Fruit fly (Drosophila melanogaster): ENCODE data around the gene lobo.

lobo gene

dm6 chr3R:25207405-25208003, 13.9 kb upstream of the lobo start (continued):
- TF ChIP-seq Smox (GFP tag; optimal IDR thresholded peaks at IDR 0.05) (peak; percentile 76), Blimp-1 (GFP tag; optimal IDR thresholded peaks at IDR 0.05) (no peak), Sox15 (GFP tag; optimal IDR thresholded peaks at IDR 0.05) (peak; percentile 61), ss (GFP tag; optimal IDR thresholded peaks at IDR 0.05) (peak; percentile 80 to 82), dsx (GFP tag; optimal IDR thresholded peaks at IDR 0.05; ENCODE audit: poor library complexity, severe bottlenecking) (peak; percentile 85), CG4318 (GFP tag; optimal IDR thresholded peaks at IDR 0.05) (peak; percentile 75), CG6163 (GFP tag; IDR thresholded peaks at IDR 0.05) (peak; percentile 87), topi (GFP tag; optimal IDR thresholded peaks at IDR 0.05) (peak; percentile 69)

DNA sequence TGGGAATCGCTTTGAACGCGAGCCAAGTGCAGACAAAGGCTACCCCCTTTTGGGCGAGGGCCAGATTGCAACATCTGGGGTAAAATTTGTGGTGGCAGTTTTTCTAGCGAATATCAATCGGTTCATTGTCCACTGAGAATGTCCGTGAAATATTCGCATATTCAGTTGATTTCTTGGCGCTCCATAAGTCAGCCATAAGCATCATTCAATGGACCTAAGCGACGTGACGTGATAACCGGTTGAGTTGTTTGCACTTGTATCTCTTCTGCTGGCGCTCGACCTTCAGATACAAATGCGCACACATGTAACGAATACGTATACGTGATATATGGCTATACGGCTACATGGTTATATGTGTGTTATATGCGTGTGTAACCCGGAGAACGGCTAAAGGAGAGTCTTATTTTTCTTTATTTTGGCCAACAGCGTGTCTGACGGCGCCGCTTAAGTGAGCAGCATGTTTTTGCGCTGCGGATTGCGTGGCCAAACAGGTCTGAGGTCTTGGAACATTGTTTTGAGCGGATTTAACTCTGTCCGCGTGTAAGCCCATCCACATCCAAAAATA, 11.9 kb upstream of the lobo start:
- TF ChIP-seq ss (GFP tag; optimal IDR thresholded peaks at IDR 0.05) (peak; percentile 33 to 94), CG16779 (tag; optimal IDR thresholded peaks at IDR 0.05) (no peak), eg (GFP tag; IDR thresholded peaks at IDR 0.05) (no peak), esn (GFP tag; optimal IDR thresholded peaks at IDR 0.05) (no peak), Eip75B (GFP tag; optimal IDR thresholded peaks at IDR 0.05) (peak; percentile 9), Smox (GFP tag; optimal IDR thresholded peaks at IDR 0.05) (no peak), vri (GFP tag; optimal IDR thresholded peaks at IDR 0.05) (peak; percentile 57), CG1621 (tag; optimal IDR thresholded peaks at IDR 0.05) (peak; percentile 91), Hr39 (GFP tag; optimal IDR thresholded peaks at IDR 0.05) (no peak), CG6854 (GFP tag; optimal IDR thresholded peaks at IDR 0.05) (peak; percentile 89), dsx (GFP tag; optimal IDR thresholded peaks at IDR 0.05; ENCODE audit: poor library complexity, severe bottlenecking) (peak; percentile 60), CG8119 (GFP tag; IDR thresholded peaks at IDR 0.05) (0 out of 3 replicates have a peak, but pooled peaks have one; percentile 28), Sox14 (GFP tag; optimal IDR thresholded peaks at IDR 0.05) (no peak), achi (GFP tag; optimal IDR thresholded peaks at IDR 0.05) (no peak), Eip78C (GFP tag) (peak; percentile 10), svp (GFP tag) (no peak), CG7368 (GFP tag; optimal IDR thresholded peaks at IDR 0.05) (no peak), Sox102F (GFP tag; optimal IDR thresholded peaks at IDR 0.05) (peak; percentile 9), CG9139 (GFP tag; optimal IDR thresholded peaks at IDR 0.05) (peak; percentile 42), Met (GFP tag; optimal IDR thresholded peaks at IDR 0.05) (no peak), CG6276 (GFP tag; optimal IDR thresholded peaks at IDR 0.05) (no peak), CG6792 (GFP tag; optimal IDR thresholded peaks at IDR 0.05) (no peak)

DNA sequence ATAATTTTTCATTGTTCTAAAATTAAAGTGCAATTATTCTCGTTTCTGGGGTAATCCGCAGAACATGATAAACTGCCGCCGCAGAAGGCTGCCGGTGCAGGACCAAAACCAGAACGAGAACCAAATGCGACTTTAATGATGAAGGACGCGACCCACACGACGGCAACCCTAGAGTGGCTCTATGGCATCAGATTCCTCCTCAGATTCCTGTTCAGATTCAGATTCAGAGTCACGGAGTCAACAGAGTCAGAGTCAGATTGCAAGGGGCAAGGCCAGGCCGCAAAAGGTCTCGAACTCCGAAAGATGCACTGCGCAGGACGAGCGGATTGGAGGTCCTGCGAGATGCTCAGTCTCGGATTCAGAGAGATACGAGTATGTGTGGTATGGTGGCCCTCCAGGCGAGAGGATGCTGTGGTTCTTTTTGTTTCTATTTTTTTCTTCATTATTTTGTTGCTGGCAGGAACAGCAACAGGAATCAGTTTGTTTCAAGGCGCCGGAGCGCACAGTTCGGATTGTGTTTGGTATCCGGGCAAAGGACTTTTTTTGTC, 5.8 kb upstream of the lobo start, which contains the start of gene CG13654:
Gene CG13654, plus strand, starts transcription at position 498 of the 548 bp plus-strand sequence.
- TF ChIP-seq eg (GFP tag; IDR thresholded peaks at IDR 0.05) (no peak), CG6792 (GFP tag; optimal IDR thresholded peaks at IDR 0.05) (no peak), Sox15 (GFP tag; optimal IDR thresholded peaks at IDR 0.05) (no peak), vri (GFP tag; optimal IDR thresholded peaks at IDR 0.05) (no peak), CG11294 (GFP tag; IDR thresholded peaks at IDR 0.05) (no peak), CG34406 (GFP tag; optimal IDR thresholded peaks at IDR 0.05) (no peak), CG6276 (GFP tag; optimal IDR thresholded peaks at IDR 0.05) (no peak), CG6854 (GFP tag; optimal IDR thresholded peaks at IDR 0.05) (no peak), CG16779 (tag; optimal IDR thresholded peaks at IDR 0.05) (no peak), CG15336 (GFP tag; IDR thresholded peaks at IDR 0.05) (no peak), esn (GFP tag; optimal IDR thresholded peaks at IDR 0.05) (no peak), Hr38 (GFP tag; optimal IDR thresholded peaks at IDR 0.05) (no peak), CG10669 (GFP tag; optimal IDR thresholded peaks at IDR 0.05) (no peak), CG31627 (GFP tag; optimal IDR thresholded peaks at IDR 0.05) (no peak), spab (GFP tag; optimal IDR thresholded peaks at IDR 0.05) (no peak), Blimp-1 (GFP tag; optimal IDR thresholded peaks at IDR 0.05) (no peak), CG11902 (GFP tag; optimal IDR thresholded peaks at IDR 0.05) (no peak), CG7368 (GFP tag; optimal IDR thresholded peaks at IDR 0.05) (no peak)
